Worm (Caenorhabditis elegans): Measurements from ENCODE around the gene dpy-26.

- no peak for TF ChIP-seq dmd-4 (tag; optimal IDR thresholded peaks at IDR 0.05; ENCODE audit: borderline replicate concordance)
- no peak for TF ChIP-seq tbx-2 (tag; optimal IDR thresholded peaks at IDR 0.05)
- TF ChIP-seq pat-9 (tag; optimal IDR thresholded peaks at IDR 0.05) = no peak
- TF ChIP-seq dve-1 (tag; optimal IDR thresholded peaks at IDR 0.05) = no peak
Observed at ce11 chrIV:12487194-12487593, 36.1 kb upstream of the dpy-26 start, which contains the start of gene sru-26.
